Worm (Caenorhabditis elegans): ENCODE results near the gene C18E9.5.

Gene C18E9.5

ce11 chrII:8927253-8927791 is 42.5 kb upstream of the C18E9.5 start, which contains the start of gene cct-2 (continued):
- no peak for TF ChIP-seq ceh-8 (GFP tag; optimal IDR thresholded peaks at IDR 0.05)
- TF ChIP-seq tbx-2 (tag; optimal IDR thresholded peaks at IDR 0.05) = peak; percentile 39
- peak; percentile 69 for TF ChIP-seq lin-14 (GFP tag; optimal IDR thresholded peaks at IDR 0.05)
- TF ChIP-seq vab-15 (tag; optimal IDR thresholded peaks at IDR 0.05) = no peak
- peak in 1 of 3 experiments; percentile 23 for TF ChIP-seq ceh-82 (tag; optimal IDR thresholded peaks at IDR 0.05)
- TF ChIP-seq xbp-1 (tag; optimal IDR thresholded peaks at IDR 0.05) = peak; percentile 50

- TF ChIP-seq efl-1 (optimal IDR thresholded peaks at IDR 0.05) = no peak
- TF ChIP-seq efl-1 (GFP tag; optimal IDR thresholded peaks at IDR 0.05 in 1 of 2) = peak in 1 of 2 experiments; percentile 78
- TF ChIP-seq isw-1 (GFP tag; IDR thresholded peaks at IDR 0.05) = no peak
- peak; percentile 6 for TF ChIP-seq dsc-1 (tag; optimal IDR thresholded peaks at IDR 0.05)
These were observed 40.0 kb upstream of the C18E9.5 start, which contains the start of gene mrpl-50 for ce11 chrII:8929771-8930170. mrpl-50 (plus strand) TSS chrII:8929841.

DNA sequence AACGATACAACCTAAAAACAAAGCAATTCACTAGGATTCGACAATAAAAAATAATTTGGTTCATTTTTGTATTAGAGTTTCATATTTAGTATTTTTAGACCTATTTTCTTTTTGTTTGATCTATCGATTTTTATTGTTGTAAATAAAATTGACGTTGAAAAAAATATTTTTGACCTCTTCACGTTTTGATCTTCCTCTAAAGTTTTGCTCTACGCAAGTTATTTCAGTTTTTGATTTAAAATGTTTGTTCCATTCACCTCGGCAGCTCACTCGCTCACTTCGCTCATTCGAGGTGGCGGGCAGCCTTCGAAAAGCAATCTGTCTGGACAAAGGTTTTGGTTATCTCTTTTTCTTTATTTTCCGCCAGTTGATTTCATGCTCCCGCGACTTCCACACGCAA is 39.0 kb upstream of the C18E9.5 start, which contains the start of gene enol-1:
TSS of gene enol-1 (plus strand) at position 235 of the 400 bp plus-strand sequence.
- TF ChIP-seq efl-3 (GFP tag; optimal IDR thresholded peaks at IDR 0.05) = no peak
- TF ChIP-seq xbp-1 (tag; optimal IDR thresholded peaks at IDR 0.05) = no peak

DNA sequence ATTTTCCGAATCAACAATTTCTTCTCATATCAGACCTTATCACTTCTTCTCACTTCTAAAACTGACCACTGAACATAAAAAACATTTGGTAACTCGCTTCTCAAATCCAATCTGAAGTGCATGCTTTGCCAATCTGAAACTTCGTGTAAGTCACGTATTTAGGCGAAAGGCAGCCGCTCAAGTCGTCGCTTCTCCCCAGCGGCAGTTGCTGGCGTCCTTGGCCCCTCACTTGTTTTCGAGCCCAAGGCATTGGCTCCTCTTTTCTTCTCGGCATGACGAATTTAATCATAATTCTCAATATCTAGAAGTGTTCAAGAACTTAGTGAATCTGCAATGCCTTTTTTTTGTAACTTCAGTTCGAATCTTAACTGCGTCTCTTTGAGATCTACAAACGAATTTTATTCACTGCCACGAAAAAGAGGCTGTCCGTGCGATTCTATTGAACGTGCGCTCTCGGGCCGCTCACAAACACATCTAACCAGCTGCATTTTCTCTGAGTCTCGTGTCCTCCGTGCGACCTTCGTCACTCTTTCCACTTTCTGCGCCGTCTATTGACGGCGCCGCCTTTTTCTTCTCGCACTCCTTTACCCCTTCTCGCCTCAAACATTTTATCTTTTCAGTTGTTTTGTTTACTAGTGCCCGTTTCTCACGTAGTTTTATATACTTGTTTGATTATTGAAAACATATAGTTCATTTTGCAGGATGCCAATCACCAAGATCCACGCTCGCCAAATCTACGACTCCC is 38.2 kb upstream of the C18E9.5 start:
- TF ChIP-seq aly-2 (tag; optimal IDR thresholded peaks at IDR 0.05) = no peak
- no peak for TF ChIP-seq egl-13 (tag; optimal IDR thresholded peaks at IDR 0.05)
- no peak for TF ChIP-seq ztf-4 (tag; optimal IDR thresholded peaks at IDR 0.05)
- TF ChIP-seq lin-15B (tag; optimal IDR thresholded peaks at IDR 0.05) = no peak
- TF ChIP-seq nhr-12 (tag; optimal IDR thresholded peaks at IDR 0.05) = no peak
- peak in 1 of 3 experiments; percentile 13 for TF ChIP-seq dpl-1 (GFP tag; optimal IDR thresholded peaks at IDR 0.05)
- no peak for TF ChIP-seq grh-1 (GFP tag; IDR thresholded peaks at IDR 0.05)
- TF ChIP-seq fos-1 (tag; optimal IDR thresholded peaks at IDR 0.05) = no peak
- TF ChIP-seq lir-3 (tag; optimal IDR thresholded peaks at IDR 0.05; ENCODE audit: poor library complexity) = no peak
- TF ChIP-seq nhr-19 (GFP tag; conservative IDR thresholded peaks at IDR 0.05) = no peak
- no peak for TF ChIP-seq ceh-90 (tag; optimal IDR thresholded peaks at IDR 0.05)
- TF ChIP-seq egl-27 (tag; optimal IDR thresholded peaks at IDR 0.05) = no peak
- no peak for TF ChIP-seq pag-3 (tag; optimal IDR thresholded peaks at IDR 0.05; ENCODE audit: borderline replicate concordance, insufficient read depth)
- TF ChIP-seq jun-1 (tag; optimal IDR thresholded peaks at IDR 0.05) = no peak
- TF ChIP-seq alr-1 (tag; optimal IDR thresholded peaks at IDR 0.05; ENCODE audit: borderline replicate concordance) = no peak
- TF ChIP-seq elt-2 (tag; optimal IDR thresholded peaks at IDR 0.05) = no peak
- no peak for TF ChIP-seq ceh-88 (GFP tag; IDR thresholded peaks at IDR 0.05)
- peak; percentile 76 for TF ChIP-seq lin-14 (GFP tag; optimal IDR thresholded peaks at IDR 0.05)
- TF ChIP-seq F16B12.6 (tag; optimal IDR thresholded peaks at IDR 0.05) = no peak
- peak; percentile 15 for TF ChIP-seq unc-130 (tag; optimal IDR thresholded peaks at IDR 0.05)
- no peak for TF ChIP-seq zag-1 (tag; optimal IDR thresholded peaks at IDR 0.05)
- no peak for TF ChIP-seq ces-1 (GFP tag; optimal IDR thresholded peaks at IDR 0.05)
- TF ChIP-seq hlh-17 (GFP tag; optimal IDR thresholded peaks at IDR 0.05; ENCODE audit: borderline replicate concordance) = no peak
- TF ChIP-seq elt-3 (tag; optimal IDR thresholded peaks at IDR 0.05) = no peak
- TF ChIP-seq nhr-85 (tag) = no peak
- no peak for TF ChIP-seq snpc-4 (tag; optimal IDR thresholded peaks at IDR 0.05)
- no peak for TF ChIP-seq fkh-10 (GFP tag; optimal IDR thresholded peaks at IDR 0.05)
- peak; percentile 56 for TF ChIP-seq snu-23 (GFP tag; optimal IDR thresholded peaks at IDR 0.05)
- TF ChIP-seq sox-4 (tag; optimal IDR thresholded peaks at IDR 0.05) = no peak
- no peak for TF ChIP-seq unc-30 (tag; optimal IDR thresholded peaks at IDR 0.05)
- peak; percentile 21 for TF ChIP-seq swsn-7 (tag; optimal IDR thresholded peaks at IDR 0.05)
- no peak for TF ChIP-seq nhr-76 (tag; optimal IDR thresholded peaks at IDR 0.05)
- TF ChIP-seq nhr-71 (tag; optimal IDR thresholded peaks at IDR 0.05) = peak; percentile 34
- TF ChIP-seq fkh-8 (tag; optimal IDR thresholded peaks at IDR 0.05) = no peak
- no peak for TF ChIP-seq fkh-4 (tag; optimal IDR thresholded peaks at IDR 0.05; ENCODE audit: borderline replicate concordance)
